Worm (Caenorhabditis elegans) whole organism, L3 larva: ENCODE data around the gene R05A10.1.

Experiments
- daf-12 ChIP-seq: fragments of 150-350 bp; optimal IDR thresholded peaks from 2 replicates; lab custom pipeline; 2014; ENCODE audit warnings: missing biosample characterization, missing genetic modification reagents, missing genetic modification characterization
- elt-3 ChIP-seq, 3 experiments: fragments of 150-350 bp in 1 of 3; sonication (generic microtip) in 2 of 3; optimal IDR thresholded peaks; 2 replicates in 2 of 3; 4 replicates in 1 of 3; lab custom pipeline; 2014 to 2017; ENCODE audit warnings: missing biosample characterization in 3 of 3, missing genetic modification characterization in 3 of 3
- zag-1 ChIP-seq: fragments of 150-350 bp; optimal IDR thresholded peaks from 2 replicates; lab custom pipeline; 2014; ENCODE audit warnings: missing biosample characterization, missing genetic modification characterization

- no peak for TF ChIP-seq zag-1 (tag; lab: Kevin White, UChicago)
- TF ChIP-seq elt-3 (tag; optimal IDR thresholded peaks at IDR 0.05; lab: Kevin White, UChicago), result no peak
- no peak for TF ChIP-seq daf-12 (tag; lab: Kevin White, UChicago)
Observed at ce11 chrIV:14137063-14137462, 45.1 kb upstream of the R05A10.1 start, which contains the start of gene srz-31.
